Fruit fly (Drosophila melanogaster) whole organism, embryonic: ENCODE measurements around the gene CG5828.
A peak's percentile ranks its signal among the peaks of the same experiment; 100 is the strongest.

Experiments used
- ATbp ChIP-seq: fragments of 200-800 bp; sonication (Bioruptor generic); optimal IDR thresholded peaks from 2 replicates; lab custom pipeline; 2017; ENCODE audit warnings: missing biosample characterization, mild to moderate bottlenecking, missing genetic modification characterization, missing genetic modification reagents
- Abd-B ChIP-seq: fragments of 200-800 bp; sonication (Bioruptor generic); optimal IDR thresholded peaks from 2 replicates; lab custom pipeline; 2018; ENCODE audit warnings: missing biosample characterization, mild to moderate bottlenecking, missing genetic modification characterization, moderate library complexity
- B-H2 ChIP-seq: fragments of 200-800 bp; sonication (Bioruptor generic); optimal IDR thresholded peaks from 2 replicates; lab custom pipeline; 2018; ENCODE audit warnings: missing biosample characterization, mild to moderate bottlenecking, missing genetic modification characterization
- Bteb2 ChIP-seq: fragments of 200-800 bp; sonication (Bioruptor generic); optimal IDR thresholded peaks from 2 replicates; lab custom pipeline; 2016; ENCODE audit warnings: missing biosample characterization, missing genetic modification characterization
- CG10274 ChIP-seq: fragments of 200-800 bp; sonication (Bioruptor generic); optimal IDR thresholded peaks from 3 replicates; lab custom pipeline; 2017; ENCODE audit warnings: missing biosample characterization, mild to moderate bottlenecking, missing genetic modification characterization
- CG12236 ChIP-seq: fragments of 200-800 bp; sonication (Bioruptor generic); optimal IDR thresholded peaks from 2 replicates; lab custom pipeline; 2016; ENCODE audit warnings: missing biosample characterization, missing genetic modification characterization
- CG12391 ChIP-seq: fragments of 200-800 bp; sonication (Bioruptor generic); optimal IDR thresholded peaks from 3 replicates; lab custom pipeline; 2018; ENCODE audit warnings: missing biosample characterization, mild to moderate bottlenecking, missing genetic modification characterization, moderate library complexity
- CG14014 ChIP-seq: fragments of 200-800 bp; sonication (Bioruptor generic); IDR thresholded peaks from 2 replicates; pipeline ENCODE4 v1.3.6; 2022; ENCODE audit warnings: missing biosample characterization, missing genetic modification characterization
- CG17829 ChIP-seq: fragments of 200-800 bp; optimal IDR thresholded peaks from 2 replicates; lab custom pipeline; 2019; ENCODE audit warnings: missing biosample characterization, mild to moderate bottlenecking, missing genetic modification characterization, moderate library complexity
- CG1832 ChIP-seq: fragments of 200-800 bp; sonication (Bioruptor generic); optimal IDR thresholded peaks from 2 replicates; lab custom pipeline; 2017; ENCODE audit warnings: missing biosample characterization, mild to moderate bottlenecking, missing genetic modification characterization, inconsistent platforms
- CG18764 ChIP-seq: fragments of 200-800 bp; sonication (Bioruptor generic); optimal IDR thresholded peaks from 3 replicates; lab custom pipeline; 2016; ENCODE audit warnings: missing biosample characterization, missing genetic modification characterization
- CG30020 ChIP-seq: fragments of 200-800 bp; optimal IDR thresholded peaks from 2 replicates; lab custom pipeline; 2019; ENCODE audit warnings: missing biosample characterization, mild to moderate bottlenecking, missing genetic modification characterization, moderate library complexity
- CG31365 ChIP-seq: fragments of 200-800 bp; sonication (Bioruptor generic); optimal IDR thresholded peaks from 2 replicates; lab custom pipeline; 2018; ENCODE audit warnings: missing biosample characterization, mild to moderate bottlenecking, missing genetic modification characterization
- CG3726 ChIP-seq: fragments of 200-800 bp; sonication (Bioruptor generic); IDR thresholded peaks from 3 replicates; pipeline ENCODE4, ENCODE4 v1.3.6; 2022; ENCODE audit warnings: missing biosample characterization, missing genetic modification characterization
- CG4282 ChIP-seq: fragments of 200-800 bp; sonication (Bioruptor generic); optimal IDR thresholded peaks from 2 replicates; lab custom pipeline; 2016; ENCODE audit warnings: missing biosample characterization, missing genetic modification characterization
- CG4707 ChIP-seq: fragments of 200-800 bp; sonication (Bioruptor generic); optimal IDR thresholded peaks from 2 replicates; lab custom pipeline; 2018; ENCODE audit warnings: missing biosample characterization, mild to moderate bottlenecking, missing genetic modification characterization, moderate library complexity
- CG5245 ChIP-seq: fragments of 200-800 bp; sonication (Bioruptor generic); optimal IDR thresholded peaks from 3 replicates; lab custom pipeline; 2016; ENCODE audit warnings: missing biosample characterization, missing genetic modification characterization
- CG6683 ChIP-seq: fragments of 200-800 bp; sonication (Bioruptor generic); optimal IDR thresholded peaks from 2 replicates; lab custom pipeline; 2017; ENCODE audit warnings: missing biosample characterization, mild to moderate bottlenecking, missing genetic modification characterization, missing genetic modification reagents
- CG7786 ChIP-seq: fragments of 200-800 bp; sonication (Bioruptor generic); optimal IDR thresholded peaks from 2 replicates; lab custom pipeline; 2016; ENCODE audit warnings: missing biosample characterization, missing genetic modification characterization
- CG9215 ChIP-seq: fragments of 200-800 bp; sonication (Bioruptor generic); IDR thresholded peaks from 2 replicates; pipeline ENCODE4 v1.3.6; 2022; ENCODE audit warnings: missing biosample characterization, missing genetic modification characterization
- CG9932 ChIP-seq: fragments of 200-800 bp; sonication (Bioruptor generic); IDR thresholded peaks from 2 replicates; pipeline ENCODE4 v1.3.6; 2022; ENCODE audit warnings: missing biosample characterization, missing genetic modification characterization
- Dbx ChIP-seq: fragments of 200-800 bp; sonication (Bioruptor generic); IDR thresholded peaks from 3 replicates; pipeline ENCODE4 v1.3.6; 2022; ENCODE audit warnings: missing biosample characterization, missing genetic modification characterization
- HLH54F ChIP-seq: fragments of 200-800 bp; sonication (Bioruptor generic); optimal IDR thresholded peaks from 3 replicates; lab custom pipeline; 2016; ENCODE audit warnings: missing biosample characterization, missing genetic modification characterization
- Hr3 ChIP-seq: fragments of 200-800 bp; sonication (Bioruptor generic); optimal IDR thresholded peaks from 3 replicates; lab custom pipeline; 2016; ENCODE audit warnings: missing biosample characterization, missing genetic modification characterization
- Hsf ChIP-seq: fragments of 200-800 bp; sonication (Bioruptor generic); optimal IDR thresholded peaks from 3 replicates; lab custom pipeline; 2016; ENCODE audit warnings: missing biosample characterization, missing genetic modification characterization
- NC2α ChIP-seq: fragments of 200-800 bp; sonication (Bioruptor generic); optimal IDR thresholded peaks from 2 replicates; lab custom pipeline; 2016; ENCODE audit warnings: missing biosample characterization, missing genetic modification characterization
- ac ChIP-seq: fragments of 200-800 bp; sonication (Bioruptor generic); optimal IDR thresholded peaks from 3 replicates; lab custom pipeline; 2017; ENCODE audit warnings: missing biosample characterization, mild to moderate bottlenecking, missing genetic modification characterization
- ash1 ChIP-seq: fragments of 200-800 bp; sonication (Bioruptor generic); optimal IDR thresholded peaks from 2 replicates; lab custom pipeline; 2018; ENCODE audit warnings: missing biosample characterization, mild to moderate bottlenecking, missing genetic modification characterization
- cad ChIP-seq: fragments of >200 bp; optimal IDR thresholded peaks from 2 replicates; lab custom pipeline; 2017; ENCODE audit warnings: missing biosample characterization, missing genetic modification characterization
- dati ChIP-seq: fragments of 200-800 bp; sonication (Bioruptor generic); IDR thresholded peaks from 2 replicates; pipeline ENCODE4 v1.3.6; 2022; ENCODE audit warnings: missing biosample characterization, missing genetic modification characterization
- dpn ChIP-seq, 2 experiments: fragments of 200-800 bp; sonication (Bioruptor generic); optimal IDR thresholded peaks; 3 replicates each; lab custom pipeline; 2016; ENCODE audit warnings: missing biosample characterization in 2 of 2, missing genetic modification characterization in 2 of 2
- insv ChIP-seq, 2 experiments: fragments of 200-800 bp; sonication (Bioruptor generic); optimal IDR thresholded peaks; 3 replicates each; lab custom pipeline; 2016 to 2018; ENCODE audit warnings: missing biosample characterization in 2 of 2, missing genetic modification characterization in 2 of 2
- jumu ChIP-seq: fragments of 200-800 bp; sonication (Bioruptor generic); optimal IDR thresholded peaks from 3 replicates; lab custom pipeline; 2016; ENCODE audit warnings: missing biosample characterization, missing genetic modification characterization
- knrl ChIP-seq: fragments of 200-800 bp; sonication (Bioruptor generic); IDR thresholded peaks from 3 replicates; pipeline ENCODE4 v1.3.6; 2022; ENCODE audit warnings: missing biosample characterization, missing genetic modification characterization; ENCODE audit not compliant: partially characterized antibody
- lilli ChIP-seq: fragments of 200-800 bp; sonication (Bioruptor generic); optimal IDR thresholded peaks from 3 replicates; lab custom pipeline; 2016; ENCODE audit warnings: missing biosample characterization, missing genetic modification characterization
- lmd ChIP-seq: fragments of 200-800 bp; sonication (Bioruptor generic); IDR thresholded peaks from 2 replicates; pipeline ENCODE4 v1.3.6; 2022; ENCODE audit warnings: missing biosample characterization, missing genetic modification characterization
- onecut ChIP-seq: fragments of 200-800 bp; sonication (Bioruptor generic); IDR thresholded peaks from 2 replicates; pipeline ENCODE4 v1.3.6; 2022; ENCODE audit warnings: missing biosample characterization, missing genetic modification characterization
- pan ChIP-seq, 4 experiments: fragments of >200 bp in 3 of 4; fragments of 200-800 bp in 1 of 4; sonication (Bioruptor generic) in 1 of 4; optimal IDR thresholded peaks in 3 of 4; IDR thresholded peaks in 1 of 4; 2 replicates each; pipeline versions ENCODE4 v1.3.6 to Lab custom; 2017 to 2022; ENCODE audit warnings: missing biosample characterization in 2 of 4, missing genetic modification characterization in 2 of 4, mixed read lengths in 1 of 4
- pros ChIP-seq: fragments of 200-800 bp; sonication (Bioruptor generic); optimal IDR thresholded peaks from 3 replicates; lab custom pipeline; 2019; ENCODE audit warnings: missing biosample characterization, mild to moderate bottlenecking, missing genetic modification characterization, moderate library complexity
- shn ChIP-seq: fragments of 200-800 bp; sonication (Bioruptor generic); optimal IDR thresholded peaks from 3 replicates; lab custom pipeline; 2016; ENCODE audit warnings: missing biosample characterization, missing genetic modification characterization
- sim ChIP-seq: fragments of 200-800 bp; sonication (Bioruptor generic); IDR thresholded peaks from 2 replicates; pipeline ENCODE4 v1.3.6; 2022; ENCODE audit warnings: missing biosample characterization, missing genetic modification characterization
- sna ChIP-seq: fragments of 200-800 bp; sonication (Bioruptor generic); IDR thresholded peaks from 2 replicates; pipeline ENCODE4 v1.3.6; 2022; ENCODE audit warnings: missing biosample characterization, missing genetic modification characterization; ENCODE audit not compliant: partially characterized antibody
- sr ChIP-seq: fragments of 200-800 bp; sonication (Bioruptor generic); IDR thresholded peaks from 3 replicates; pipeline ENCODE4 v1.3.6; 2022; ENCODE audit warnings: missing biosample characterization, missing genetic modification characterization
- ssp ChIP-seq: fragments of 200-800 bp; sonication (Bioruptor generic); IDR thresholded peaks from 2 replicates; pipeline ENCODE4 v1.3.6; 2022; ENCODE audit warnings: missing biosample characterization, missing genetic modification characterization
- sug ChIP-seq: fragments of 200-800 bp; optimal IDR thresholded peaks from 2 replicates; lab custom pipeline; 2019; ENCODE audit warnings: missing biosample characterization, mild to moderate bottlenecking, missing genetic modification characterization, moderate library complexity
- tio ChIP-seq: fragments of 200-800 bp; sonication (Bioruptor generic); optimal IDR thresholded peaks from 2 replicates; lab custom pipeline; 2017; ENCODE audit warnings: missing biosample characterization, missing genetic modification characterization, inconsistent platforms
- tup ChIP-seq: fragments of 200-800 bp; sonication (Bioruptor generic); optimal IDR thresholded peaks from 2 replicates; lab custom pipeline; 2016; ENCODE audit warnings: missing biosample characterization, mild to moderate bottlenecking, missing genetic modification characterization, moderate library complexity
- twi ChIP-seq: fragments of 200-800 bp; optimal IDR thresholded peaks from 2 replicates; lab custom pipeline; 2019; ENCODE audit warnings: missing biosample characterization, mild to moderate bottlenecking, missing genetic modification characterization, moderate library complexity
- usp ChIP-seq: fragments of >200 bp; optimal IDR thresholded peaks from 2 replicates; lab custom pipeline; 2017; ENCODE audit warnings: missing biosample characterization, missing genetic modification characterization
- wek ChIP-seq: fragments of 200-800 bp; sonication (Bioruptor generic); optimal IDR thresholded peaks from 3 replicates; lab custom pipeline; 2018; ENCODE audit warnings: missing biosample characterization, mild to moderate bottlenecking, missing genetic modification characterization, moderate library complexity

CG5828 gene

DNA sequence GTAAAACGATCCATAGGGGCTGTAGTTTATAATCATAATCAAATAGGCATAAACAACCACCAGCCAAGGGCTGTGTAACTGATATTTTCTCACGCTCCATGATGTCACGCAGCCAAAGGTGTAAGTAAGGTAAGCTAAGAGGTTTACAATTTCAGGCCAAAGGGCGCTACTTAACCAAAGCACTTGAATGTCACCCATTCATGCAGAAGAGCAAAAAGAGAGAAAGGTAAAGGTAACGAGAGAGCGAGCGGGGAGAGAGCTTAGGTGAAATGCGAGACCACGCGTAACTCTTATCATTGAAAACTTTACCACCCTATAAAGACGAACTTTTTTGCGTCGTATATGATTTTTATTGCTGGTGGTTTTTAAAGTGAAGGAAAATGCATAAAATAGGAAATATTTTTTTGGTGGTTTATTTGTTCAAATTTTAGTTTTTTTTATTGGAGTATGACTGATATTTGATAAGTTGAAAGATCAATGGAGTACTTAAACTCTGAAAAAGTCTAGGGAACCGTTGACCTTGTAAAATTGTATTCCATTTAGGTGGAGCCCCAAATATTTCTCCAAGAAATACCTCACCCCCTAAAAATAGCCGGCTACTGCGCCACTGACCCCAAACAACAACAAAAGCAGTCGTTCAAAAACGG lies 14.0 kb downstream of the CG5828 start (continued):
- TF ChIP-seq CG31365 (tag; lab: Kevin White, UChicago) (peak; percentile 72), CG10274 (GFP tag; lab: Kevin White, UChicago) (peak; percentile 88), sna (GFP tag; lab: Robert Waterston, UW) (no peak), HLH54F (peak; percentile 98), pan (optimal IDR thresholded peaks at IDR 0.05; lab: Kevin White, UChicago) (no peak), pan (GFP tag; optimal IDR thresholded peaks at IDR 0.05 in 1 of 2, IDR thresholded peaks at IDR 0.05 in 1 of 2) (peak in 1 of 2 experiments; percentile 96), CG5245 (GFP tag; lab: Kevin White, UChicago) (peak; percentile 90), CG12391 (tag; lab: Kevin White, UChicago) (peak; percentile 96), lilli (GFP tag; lab: Kevin White, UChicago) (peak; percentile 99), sug (peak; percentile 93), cad (GFP tag; lab: Kevin White, UChicago) (no peak), ATbp (GFP tag; lab: Kevin White, UChicago) (peak; percentile 96), shn (GFP tag; lab: Kevin White, UChicago) (peak; percentile 99), CG1832 (GFP tag; lab: Kevin White, UChicago) (no peak), ssp (GFP tag; lab: Robert Waterston, UW) (peak; percentile 87), ash1 (GFP tag; lab: Kevin White, UChicago) (peak; percentile 63), B-H2 (GFP tag; lab: Kevin White, UChicago) (peak; percentile 82), Hsf (GFP tag; lab: Kevin White, UChicago) (peak; percentile 97), tup (GFP tag; lab: Kevin White, UChicago) (peak; percentile 90), sim (GFP tag; lab: Robert Waterston, UW) (peak; percentile 81), CG12236 (GFP tag; lab: Kevin White, UChicago) (peak; percentile 94), twi (tag; lab: Kevin White, UChicago) (peak; percentile 82), sr (GFP tag; lab: Robert Waterston, UW) (peak; percentile 71), CG18764 (GFP tag; lab: Kevin White, UChicago) (peak; percentile 88), ac (GFP tag; lab: Kevin White, UChicago) (no peak), Dbx (GFP tag; lab: Robert Waterston, UW) (peak; percentile 96), CG9932 (GFP tag; lab: Robert Waterston, UW) (peak; percentile 98), NC2α (GFP tag; lab: Kevin White, UChicago) (peak; percentile 74), knrl (GFP tag; lab: Robert Waterston, UW) (no peak), dpn (GFP tag; optimal IDR thresholded peaks at IDR 0.05; lab: Kevin White, UChicago) (peak; percentile 98 to 99), CG4707 (GFP tag; lab: Kevin White, UChicago) (no peak), CG17829 (tag; lab: Kevin White, UChicago) (peak; percentile 91), wek (no peak), CG14014 (GFP tag; lab: Robert Waterston, UW) (peak; percentile 97), CG4282 (GFP tag; lab: Kevin White, UChicago) (peak; percentile 93), CG7786 (GFP tag; lab: Kevin White, UChicago) (peak; percentile 99), CG6683 (GFP tag; lab: Kevin White, UChicago) (peak; percentile 78), Hr3 (GFP tag; lab: Kevin White, UChicago) (peak; percentile 98), usp (GFP tag; lab: Kevin White, UChicago) (no peak), CG9215 (GFP tag; lab: Robert Waterston, UW) (peak; percentile 97), tio (GFP tag; lab: Kevin White, UChicago) (peak; percentile 98), CG3726 (peak; percentile 91; the same call in 2 of the 3 replicates), CG30020 (peak; percentile 76), dati (GFP tag; lab: Robert Waterston, UW) (peak; percentile 86), Bteb2 (GFP tag; lab: Kevin White, UChicago) (peak; percentile 94), Abd-B (GFP tag; lab: Kevin White, UChicago) (peak; percentile 97), jumu (GFP tag; lab: Kevin White, UChicago) (peak; percentile 98), pros (GFP tag; lab: Kevin White, UChicago) (peak; percentile 37), onecut (GFP tag; lab: Robert Waterston, UW) (peak; percentile 85), insv (GFP tag; optimal IDR thresholded peaks at IDR 0.05; lab: Kevin White, UChicago) (peak in 1 of 2 experiments; percentile 33), lmd (GFP tag; lab: Robert Waterston, UW) (peak; percentile 98)
